Worm (Caenorhabditis elegans) whole organism, L4 larva: ENCODE data around the gene Y77E11A.12.
"Not testable (repeated sequence)": the region's sequence is repeated elsewhere in the genome, so short reads cannot be mapped to it uniquely, and the experiment has no call there.

Experiments used
- F37D6.2 ChIP-seq: sonication (generic microtip); optimal IDR thresholded peaks from 2 replicates; lab custom pipeline; 2016; ENCODE audit warnings: mild to moderate bottlenecking, missing genetic modification characterization, missing compliant biosample characterization
- F44E2.7 ChIP-seq: fragments of 200-800 bp; sonication (Bioruptor generic); IDR thresholded peaks from 2 replicates; pipeline ENCODE4 v2.1.2; 2022; ENCODE audit warnings: missing genetic modification characterization, missing compliant biosample characterization
- F49E8.2 ChIP-seq: sonication (generic microtip); optimal IDR thresholded peaks from 2 replicates; lab custom pipeline; 2016; ENCODE audit warnings: missing compliant biosample characterization, mild to moderate bottlenecking, missing genetic modification characterization, borderline replicate concordance
- R02D3.7 ChIP-seq: fragments of 150-350 bp; sonication (generic microtip); optimal IDR thresholded peaks from 3 replicates; lab custom pipeline; 2014; ENCODE audit warnings: missing biosample characterization, missing genetic modification characterization
- Y48G9A.11 ChIP-seq: fragments of 200-800 bp; sonication (Bioruptor generic); IDR thresholded peaks from 2 replicates; pipeline ENCODE4 v1.3.6; 2022; ENCODE audit warnings: missing genetic modification reagents, missing genetic modification characterization, missing compliant biosample characterization
- Y5F2A.4 ChIP-seq: fragments of 200-800 bp; sonication (Bioruptor generic); optimal IDR thresholded peaks from 2 replicates; lab custom pipeline; 2018; ENCODE audit warnings: mild to moderate bottlenecking, missing genetic modification characterization, missing compliant biosample characterization
- ZK546.5 ChIP-seq, 2 experiments: sonication (generic microtip); optimal IDR thresholded peaks; 2 replicates each; lab custom pipeline; 2017; ENCODE audit warnings: missing biosample characterization in 2 of 2, missing genetic modification characterization in 2 of 2
- ceh-20 ChIP-seq: fragments of 200-800 bp; sonication (Bioruptor generic); IDR thresholded peaks from 2 replicates; pipeline ENCODE4 v1.3.6; 2022; ENCODE audit warnings: missing genetic modification reagents, missing genetic modification characterization, missing compliant biosample characterization
- ceh-28 ChIP-seq: fragments of 150-350 bp; optimal IDR thresholded peaks from 2 replicates; lab custom pipeline; 2014; ENCODE audit warnings: missing biosample characterization, missing genetic modification reagents, missing genetic modification characterization
- ces-1 ChIP-seq: fragments of 150-350 bp; sonication (generic microtip); optimal IDR thresholded peaks from 4 replicates; lab custom pipeline; 2014; ENCODE audit warnings: missing biosample characterization, missing genetic modification reagents, missing genetic modification characterization
- dmd-6 ChIP-seq: fragments of 200-800 bp; sonication (Bioruptor generic); IDR thresholded peaks from 2 replicates; pipeline ENCODE4 v1.3.6; 2022; ENCODE audit warnings: missing genetic modification reagents, missing genetic modification characterization, missing compliant biosample characterization
- egl-27 ChIP-seq: sonication (generic microtip); optimal IDR thresholded peaks from 3 replicates; lab custom pipeline; 2017; ENCODE audit warnings: missing biosample characterization, missing genetic modification reagents, missing genetic modification characterization
- fkh-10 ChIP-seq: fragments of 150-350 bp; optimal IDR thresholded peaks from 2 replicates; lab custom pipeline; 2014; ENCODE audit warnings: missing biosample characterization, missing genetic modification reagents, missing genetic modification characterization
- fos-1 ChIP-seq: fragments of 150-350 bp; optimal IDR thresholded peaks from 2 replicates; lab custom pipeline; 2014; ENCODE audit warnings: missing biosample characterization, missing genetic modification characterization
- hlh-11 ChIP-seq: fragments of 200-800 bp; sonication (Bioruptor generic); optimal IDR thresholded peaks from 2 replicates; lab custom pipeline; 2018; ENCODE audit warnings: mild to moderate bottlenecking, missing genetic modification characterization, missing compliant biosample characterization
- hlh-30 ChIP-seq: sonication (generic microtip); optimal IDR thresholded peaks from 2 replicates; lab custom pipeline; 2017; ENCODE audit warnings: antibody characterized with exemption, mild to moderate bottlenecking, missing genetic modification characterization, missing compliant biosample characterization; ENCODE audit not compliant: insufficient read depth
- lim-7 ChIP-seq: fragments of 200-800 bp; sonication (Bioruptor generic); IDR thresholded peaks from 2 replicates; pipeline ENCODE4 v1.3.6; 2022; ENCODE audit warnings: missing genetic modification characterization, missing compliant biosample characterization
- lin-38 ChIP-seq: fragments of 200-800 bp; sonication (Bioruptor generic); IDR thresholded peaks from 2 replicates; pipeline ENCODE4 v1.3.6; 2022; ENCODE audit warnings: missing genetic modification reagents, missing genetic modification characterization, missing compliant biosample characterization
- lir-3 ChIP-seq: sonication (generic microtip); optimal IDR thresholded peaks from 2 replicates; lab custom pipeline; 2016; ENCODE audit warnings: mild to moderate bottlenecking, missing genetic modification characterization, missing compliant biosample characterization
- lsy-2 ChIP-seq, 2 experiments: fragments of 150-350 bp in 1 of 2; sonication (generic microtip) in 1 of 2; optimal IDR thresholded peaks; 2 replicates each; lab custom pipeline; 2014 to 2017; ENCODE audit warnings: missing biosample characterization in 2 of 2, missing genetic modification characterization in 2 of 2
- mdl-1 ChIP-seq, 2 experiments: fragments of 150-350 bp in 1 of 2; sonication (generic microtip) in 1 of 2; optimal IDR thresholded peaks; 2 replicates each; lab custom pipeline; 2014 to 2017; ENCODE audit warnings: missing biosample characterization in 2 of 2, missing genetic modification characterization in 2 of 2
- nhr-28 ChIP-seq: fragments of 150-350 bp; optimal IDR thresholded peaks from 2 replicates; lab custom pipeline; 2014; ENCODE audit warnings: missing biosample characterization, missing genetic modification characterization
- pha-4 ChIP-seq, 2 experiments: fragments of 150-350 bp in 1 of 2; fragments of 200-800 bp in 1 of 2; sonication (Bioruptor generic) in 1 of 2; IDR thresholded peaks in 1 of 2; optimal IDR thresholded peaks in 1 of 2; 2 replicates each; pipeline versions ENCODE4 v1.3.6 to Lab custom; 2014 to 2022; ENCODE audit warnings: missing genetic modification characterization in 2 of 2, missing genetic modification reagents in 2 of 2, missing biosample characterization in 1 of 2, missing compliant biosample characterization in 1 of 2
- php-3 ChIP-seq: fragments of 200-800 bp; sonication (Bioruptor generic); IDR thresholded peaks from 2 replicates; pipeline ENCODE4 v1.3.6; 2022; ENCODE audit warnings: missing genetic modification reagents, missing genetic modification characterization, missing compliant biosample characterization
- sdz-12 ChIP-seq: fragments of 200-800 bp; sonication (Bioruptor generic); optimal IDR thresholded peaks from 2 replicates; lab custom pipeline; 2018; ENCODE audit warnings: mild to moderate bottlenecking, missing genetic modification characterization, missing compliant biosample characterization
- set-16 ChIP-seq: fragments of 200-800 bp; sonication (Bioruptor generic); IDR thresholded peaks from 2 replicates; pipeline ENCODE4 v1.3.6; 2022; ENCODE audit warnings: missing genetic modification reagents, missing genetic modification characterization, missing compliant biosample characterization
- spr-3 ChIP-seq: fragments of 200-800 bp; sonication (Bioruptor generic); optimal IDR thresholded peaks from 2 replicates; lab custom pipeline; 2018; ENCODE audit warnings: mild to moderate bottlenecking, missing genetic modification characterization, missing compliant biosample characterization
- tag-97 ChIP-seq: fragments of 200-800 bp; sonication (Bioruptor generic); IDR thresholded peaks from 2 replicates; pipeline ENCODE4 v1.3.6; 2022; ENCODE audit warnings: missing genetic modification characterization, missing compliant biosample characterization
- unc-62 ChIP-seq, 3 experiments: fragments of 150-350 bp in 1 of 3; sonication (generic microtip); optimal IDR thresholded peaks in 2 of 3; peaks in 1 of 3; 1 replicate in 1 of 3; 2 replicates in 2 of 3; lab custom pipeline; 2014 to 2017; ENCODE audit warnings: missing biosample characterization in 3 of 3, missing genetic modification characterization in 3 of 3, missing genetic modification reagents in 3 of 3, missing genotype in 1 of 3
- vab-7 ChIP-seq: fragments of 200-800 bp; sonication (Bioruptor generic); IDR thresholded peaks from 2 replicates; pipeline ENCODE4 v1.3.6; 2022; ENCODE audit warnings: missing genetic modification reagents, missing genetic modification characterization, missing compliant biosample characterization
- zip-11 ChIP-seq: fragments of 200-800 bp; sonication (Bioruptor generic); IDR thresholded peaks from 2 replicates; pipeline ENCODE4 v1.3.6; 2022; ENCODE audit warnings: missing genetic modification characterization, missing compliant biosample characterization
- ztf-11 ChIP-seq: fragments of 150-350 bp; optimal IDR thresholded peaks from 2 replicates; lab custom pipeline; 2014; ENCODE audit warnings: missing biosample characterization, missing genetic modification characterization

The Y77E11A.12 gene

ce11 chrIV:1454194-1454593 is 20.7 kb downstream of the Y77E11A.12 start (continued):
- TF ChIP-seq Y48G9A.11 (GFP tag; lab: Robert Waterston, UW) (no peak), lim-7 (GFP tag; lab: Robert Waterston, UW) (no peak)
- TF ChIP-seq, all 104 proteins: peak for 26

ce11 chrIV:1453451-1453850 is 21.5 kb downstream of the Y77E11A.12 start:
- TF ChIP-seq tag-97 (GFP tag; lab: Robert Waterston, UW), result no peak
- TF ChIP-seq dmd-6 (GFP tag; lab: Robert Waterston, UW), result peak; percentile 12; the same call in 1 of the 2 replicates
- no peak for TF ChIP-seq php-3 (GFP tag; lab: Robert Waterston, UW)
- TF ChIP-seq mdl-1 (tag; optimal IDR thresholded peaks at IDR 0.05; lab: Kevin White, UChicago), result no peak
- TF ChIP-seq lin-38 (GFP tag; lab: Robert Waterston, UW), result no peak
- peak; percentile 61 for TF ChIP-seq nhr-28 (tag; lab: Kevin White, UChicago)
- no peak for TF ChIP-seq ceh-28 (tag; lab: Kevin White, UChicago)
- no peak for TF ChIP-seq F49E8.2 (tag; lab: Kevin White, UChicago)
- TF ChIP-seq ztf-11, result no peak

- TF ChIP-seq unc-62 (GFP tag; optimal IDR thresholded peaks at IDR 0.05 in 1 of 2; lab: Kevin White, UChicago) (peak in 1 of 2 experiments; percentile 69), unc-62 (tag; optimal IDR thresholded peaks at IDR 0.05; lab: Kevin White, UChicago) (no peak), hlh-30 (tag; lab: Kevin White, UChicago) (peak; percentile 59), nhr-28 (tag; lab: Kevin White, UChicago) (peak; percentile 59), F49E8.2 (tag; lab: Kevin White, UChicago) (no peak), hlh-11 (tag; lab: Kevin White, UChicago) (no peak)
These were observed 22.4 kb downstream of the Y77E11A.12 start for ce11 chrIV:1452480-1452879.

ce11 chrIV:1448528-1448927 is 26.4 kb downstream of the Y77E11A.12 start:
- peak; percentile 17; the same call in 1 of the 2 replicates for TF ChIP-seq pha-4 (GFP tag; IDR thresholded peaks at IDR 0.05; lab: Robert Waterston, UW)
- not testable (repeated sequence) for TF ChIP-seq pha-4 (tag; optimal IDR thresholded peaks at IDR 0.05; lab: Kevin White, UChicago)
- TF ChIP-seq lin-38 (GFP tag; lab: Robert Waterston, UW), result peak; percentile 48
- 0 out of 2 replicates have a peak, but pooled peaks have one; percentile 29 for TF ChIP-seq set-16 (GFP tag; lab: Robert Waterston, UW)

ce11 chrIV:1445920-1446319 is 29.0 kb downstream of the Y77E11A.12 start, which contains the start of gene clp-7:
TSS of gene clp-7 (minus strand) at chrIV:1445966.
- TF ChIP-seq egl-27 (no peak), zip-11 (GFP tag; lab: Robert Waterston, UW) (no peak), lir-3 (tag; lab: Kevin White, UChicago) (no peak), tag-97 (GFP tag; lab: Robert Waterston, UW) (no peak), ces-1 (GFP tag; lab: Kevin White, UChicago) (no peak), F44E2.7 (GFP tag; lab: Robert Waterston, UW) (no peak), unc-62 (GFP tag; optimal IDR thresholded peaks at IDR 0.05 in 1 of 2; lab: Kevin White, UChicago) (no peak), unc-62 (tag; optimal IDR thresholded peaks at IDR 0.05; lab: Kevin White, UChicago) (no peak), ceh-20 (GFP tag; lab: Robert Waterston, UW) (no peak), lim-7 (GFP tag; lab: Robert Waterston, UW) (no peak), ZK546.5 (tag; optimal IDR thresholded peaks at IDR 0.05; lab: Kevin White, UChicago) (no peak), F37D6.2 (tag; lab: Kevin White, UChicago) (no peak), vab-7 (GFP tag; lab: Robert Waterston, UW) (no peak), R02D3.7 (no peak), lsy-2 (tag; optimal IDR thresholded peaks at IDR 0.05; lab: Kevin White, UChicago) (no peak), spr-3 (GFP tag; lab: Kevin White, UChicago) (no peak), Y5F2A.4 (GFP tag; lab: Kevin White, UChicago) (no peak), fos-1 (tag; lab: Kevin White, UChicago) (no peak), sdz-12 (no peak), fkh-10 (GFP tag; lab: Kevin White, UChicago) (no peak)
- TF ChIP-seq, all 104 proteins: peak for 0
